Worm (Caenorhabditis elegans) whole organism, L4/young adult: ENCODE results near the gene srx-104.

Experiments used
- W03F9.2 ChIP-seq: fragments of 150-350 bp; optimal IDR thresholded peaks from 2 replicates; lab custom pipeline; 2014; ENCODE audit warnings: missing biosample characterization, missing genetic modification characterization
- dao-5 ChIP-seq: sonication (generic microtip); optimal IDR thresholded peaks from 2 replicates; lab custom pipeline; 2016; ENCODE audit warnings: missing genotype, missing genetic modification characterization, moderate library complexity, missing compliant biosample characterization
- him-1 ChIP-seq: sonication (generic microtip); optimal IDR thresholded peaks from 2 replicates; lab custom pipeline; 2016; ENCODE audit warnings: missing genotype, missing genetic modification reagents, missing genetic modification characterization, missing compliant biosample characterization

Gene srx-104

ce11 chrII:3699591-3699990, at the start of gene srx-104:
TSS of gene srx-104 (minus strand) at chrII:3699691.
- TF ChIP-seq dao-5 (tag; lab: Kevin White, UChicago) (no peak), W03F9.2 (tag; lab: Kevin White, UChicago) (no peak), him-1 (tag; lab: Kevin White, UChicago) (no peak)

ce11 chrII:3748719-3749118, 49.2 kb upstream of the srx-104 start, which contains the start of gene fbxb-90:
TSS of gene fbxb-90 (minus strand) at chrII:3748819.
- TF ChIP-seq dao-5 (tag; lab: Kevin White, UChicago), result no peak

ce11 chrII:3747405-3747804, 47.9 kb upstream of the srx-104 start, which contains the start of gene fbxb-92:
TSS of gene fbxb-92 (minus strand) at chrII:3747505.
- TF ChIP-seq him-1 (tag; lab: Kevin White, UChicago), result no peak
- TF ChIP-seq dao-5 (tag; lab: Kevin White, UChicago), result no peak
- no peak for TF ChIP-seq W03F9.2 (tag; lab: Kevin White, UChicago)

ce11 chrII:3743684-3744200, 44.3 kb upstream of the srx-104 start, which contains the start of gene nta-1:
TSS of gene nta-1 (minus strand) at chrII:3743814.
- TF ChIP-seq dao-5 (tag; lab: Kevin White, UChicago) (no peak), him-1 (tag; lab: Kevin White, UChicago) (no peak), W03F9.2 (tag; lab: Kevin White, UChicago) (no peak)

ce11 chrII:3741584-3741983, 42.1 kb upstream of the srx-104 start, which contains the start of gene F12E12.1:
TSS of gene F12E12.1 (plus strand) at chrII:3741884.
- no peak for TF ChIP-seq dao-5 (tag; lab: Kevin White, UChicago)
- TF ChIP-seq W03F9.2 (tag; lab: Kevin White, UChicago), result no peak
- no peak for TF ChIP-seq him-1 (tag; lab: Kevin White, UChicago)

- TF ChIP-seq W03F9.2 (tag; lab: Kevin White, UChicago) (no peak), him-1 (tag; lab: Kevin White, UChicago) (no peak), dao-5 (tag; lab: Kevin White, UChicago) (no peak)
Measured at ce11 chrII:3739647-3740046, 40.2 kb upstream of the srx-104 start, which contains the start of gene F12E12.2. TSS of gene F12E12.2 (plus strand) at chrII:3739947.

ce11 chrII:3736893-3737375, 37.4 kb upstream of the srx-104 start, which contains the start of gene F12E12.6:
TSS of gene F12E12.6 (minus strand) at chrII:3736943.
- TF ChIP-seq him-1 (tag; lab: Kevin White, UChicago) (no peak), dao-5 (tag; lab: Kevin White, UChicago) (no peak), W03F9.2 (tag; lab: Kevin White, UChicago) (no peak)

ce11 chrII:3731723-3732122, 32.2 kb upstream of the srx-104 start, which contains the start of the genes sdz-12 and bath-31:
TSS of gene sdz-12 (minus strand) at chrII:3731823.
TSS of gene bath-31 (plus strand) at chrII:3731973.
- no peak for TF ChIP-seq him-1 (tag; lab: Kevin White, UChicago)

ce11 chrII:3727996-3728395, 28.5 kb upstream of the srx-104 start, which contains the start of gene C46E10.8:
TSS of gene C46E10.8 (minus strand) at chrII:3728096.
- TF ChIP-seq dao-5 (tag; lab: Kevin White, UChicago), result no peak
- no peak for TF ChIP-seq W03F9.2 (tag; lab: Kevin White, UChicago)
- TF ChIP-seq him-1 (tag; lab: Kevin White, UChicago), result no peak

- TF ChIP-seq him-1 (tag; lab: Kevin White, UChicago), result no peak
- no peak for TF ChIP-seq dao-5 (tag; lab: Kevin White, UChicago)
- TF ChIP-seq W03F9.2 (tag; lab: Kevin White, UChicago), result no peak
Measured at ce11 chrII:3724175-3724715, 24.8 kb upstream of the srx-104 start, which contains the start of gene C46E10.1. TSS of gene C46E10.1 (plus strand) at chrII:3724225.

ce11 chrII:3721016-3721415, 21.5 kb upstream of the srx-104 start, which contains the start of gene C46E10.3:
TSS of gene C46E10.3 (plus strand) at chrII:3721316.
- TF ChIP-seq dao-5 (tag; lab: Kevin White, UChicago) (no peak), W03F9.2 (tag; lab: Kevin White, UChicago) (no peak), him-1 (tag; lab: Kevin White, UChicago) (no peak)

ce11 chrII:3716961-3717360, 17.5 kb upstream of the srx-104 start, which contains the start of gene fbxc-52:
TSS of gene fbxc-52 (plus strand) at chrII:3717261.
- TF ChIP-seq dao-5 (tag; lab: Kevin White, UChicago), result no peak
- no peak for TF ChIP-seq W03F9.2 (tag; lab: Kevin White, UChicago)
- no peak for TF ChIP-seq him-1 (tag; lab: Kevin White, UChicago)

ce11 chrII:3716455-3716854, 17.0 kb upstream of the srx-104 start, which contains the start of gene srh-99:
TSS of gene srh-99 (minus strand) at chrII:3716555.
- TF ChIP-seq W03F9.2 (tag; lab: Kevin White, UChicago) (no peak), dao-5 (tag; lab: Kevin White, UChicago) (no peak), him-1 (tag; lab: Kevin White, UChicago) (no peak)
